Fruit fly (Drosophila melanogaster): ENCODE results near the gene Naa40.
A peak's percentile ranks its signal among the peaks of the same experiment; 100 is the strongest.

Gene Naa40

DNA sequence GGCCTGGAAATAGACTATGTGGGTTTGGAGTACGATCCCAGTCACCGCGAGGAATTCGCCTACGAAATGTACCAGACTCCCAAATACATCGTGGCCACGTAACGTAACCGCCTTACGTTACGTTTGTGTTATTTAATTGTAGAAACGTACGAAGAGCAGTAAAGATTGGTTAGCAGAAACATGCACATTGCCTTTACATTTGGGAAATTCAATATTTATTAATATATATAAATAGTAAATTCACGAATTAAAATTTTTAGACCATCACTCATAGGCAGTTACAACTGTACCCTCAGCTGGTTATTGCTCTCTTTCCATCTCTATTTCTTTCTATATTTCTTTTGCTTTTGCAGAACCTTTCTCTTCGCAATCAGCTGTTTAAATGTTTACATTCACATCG is 13.1 kb upstream of the Naa40 start, which contains the start of gene Gnpnat (continued):
- no peak for TF ChIP-seq Ets97D (GFP tag; optimal IDR thresholded peaks at IDR 0.05)
- TF ChIP-seq H15 (GFP tag; IDR thresholded peaks at IDR 0.05), result no peak
- peak; percentile 38 for TF ChIP-seq fd96Cb (tag; optimal IDR thresholded peaks at IDR 0.05)
- TF ChIP-seq CG2202 (tag; optimal IDR thresholded peaks at IDR 0.05), result peak; percentile 30
- no peak for TF ChIP-seq klu (GFP tag; IDR thresholded peaks at IDR 0.05)
- TF ChIP-seq CG1024 (GFP tag; IDR thresholded peaks at IDR 0.05), result no peak
- TF ChIP-seq CG3838 (GFP tag; optimal IDR thresholded peaks at IDR 0.05), result no peak
- no peak for TF ChIP-seq Hmx (GFP tag; optimal IDR thresholded peaks at IDR 0.05)
- peak; percentile 45 for TF ChIP-seq CoRest (tag; optimal IDR thresholded peaks at IDR 0.05)
- no peak for TF ChIP-seq br (optimal IDR thresholded peaks at IDR 0.05)
- peak; percentile 62 for TF ChIP-seq CG15269 (tag; optimal IDR thresholded peaks at IDR 0.05)
- no peak for TF ChIP-seq CG15011 (GFP tag; optimal IDR thresholded peaks at IDR 0.05)
- peak; percentile 48 for TF ChIP-seq HHEX (GFP tag; optimal IDR thresholded peaks at IDR 0.05)
- no peak for TF ChIP-seq CG4617 (GFP tag; optimal IDR thresholded peaks at IDR 0.05; ENCODE audit: borderline replicate concordance)
- TF ChIP-seq tll (GFP tag; optimal IDR thresholded peaks at IDR 0.05), result no peak
- TF ChIP-seq D19A (tag; optimal IDR thresholded peaks at IDR 0.05), result no peak
- peak; percentile 62 for TF ChIP-seq gcm (GFP tag; optimal IDR thresholded peaks at IDR 0.05)
- no peak for TF ChIP-seq jing (GFP tag; optimal IDR thresholded peaks at IDR 0.05)
- peak; percentile 75 for TF ChIP-seq CG12391 (tag; optimal IDR thresholded peaks at IDR 0.05)
- no peak for TF ChIP-seq cato (GFP tag; optimal IDR thresholded peaks at IDR 0.05; ENCODE audit: borderline replicate concordance)
- TF ChIP-seq lola (GFP tag; optimal IDR thresholded peaks at IDR 0.05), result peak in 1 of 3 experiments; percentile 27
- TF ChIP-seq Dad (GFP tag; optimal IDR thresholded peaks at IDR 0.05), result no peak
- TF ChIP-seq Chrac-16 (GFP tag; optimal IDR thresholded peaks at IDR 0.05), result peak; percentile 5
- TF ChIP-seq H2.0 (GFP tag; IDR thresholded peaks at IDR 0.05), result no peak
- no peak for TF ChIP-seq Neu2 (GFP tag; optimal IDR thresholded peaks at IDR 0.05; ENCODE audit: borderline replicate concordance)
- TF ChIP-seq eyg (GFP tag; optimal IDR thresholded peaks at IDR 0.05), result no peak
- TF ChIP-seq gt (GFP tag; IDR thresholded peaks at IDR 0.05), result no peak
- TF ChIP-seq CG7745 (tag; optimal IDR thresholded peaks at IDR 0.05), result no peak
- no peak for TF ChIP-seq dysf (GFP tag; IDR thresholded peaks at IDR 0.05)
- no peak for TF ChIP-seq CG10431 (GFP tag; optimal IDR thresholded peaks at IDR 0.05)
- peak in 1 of 2 experiments; percentile 57 for TF ChIP-seq Hr51 (GFP tag; optimal IDR thresholded peaks at IDR 0.05)
- peak; percentile 1 for TF ChIP-seq CG33557 (GFP tag; optimal IDR thresholded peaks at IDR 0.05)
- peak; percentile 31 for TF ChIP-seq CG3407 (GFP tag; optimal IDR thresholded peaks at IDR 0.05)
- TF ChIP-seq CG2116 (GFP tag; optimal IDR thresholded peaks at IDR 0.05), result peak; percentile 4
- TF ChIP-seq wek (GFP tag; optimal IDR thresholded peaks at IDR 0.05), result peak; percentile 20
- no peak for TF ChIP-seq CG30020 (tag; optimal IDR thresholded peaks at IDR 0.05)
- TF ChIP-seq tup (GFP tag; optimal IDR thresholded peaks at IDR 0.05), result no peak
- TF ChIP-seq CG17359 (tag; optimal IDR thresholded peaks at IDR 0.05), result peak; percentile 73
- TF ChIP-seq prd (optimal IDR thresholded peaks at IDR 0.05), result no peak
- no peak for TF ChIP-seq prd (GFP tag; IDR thresholded peaks at IDR 0.05)
- no peak for TF ChIP-seq twi (tag; optimal IDR thresholded peaks at IDR 0.05)
- no peak for TF ChIP-seq wdn (GFP tag; IDR thresholded peaks at IDR 0.05)
- no peak for TF ChIP-seq repo (GFP tag; optimal IDR thresholded peaks at IDR 0.05)
- peak; percentile 55 for TF ChIP-seq Six4 (GFP tag; optimal IDR thresholded peaks at IDR 0.05)
- TF ChIP-seq D (optimal IDR thresholded peaks at IDR 0.05), result no peak
- no peak for TF ChIP-seq D (GFP tag; optimal IDR thresholded peaks at IDR 0.05)
- no peak for TF ChIP-seq CG18011 (GFP tag; optimal IDR thresholded peaks at IDR 0.05)
- TF ChIP-seq ci (GFP tag; IDR thresholded peaks at IDR 0.05), result no peak
- TF ChIP-seq croc (GFP tag; conservative IDR thresholded peaks at IDR 0.05), result no peak
- TF ChIP-seq lbe (GFP tag; optimal IDR thresholded peaks at IDR 0.05), result peak; percentile 34
- TF ChIP-seq dan (GFP tag; IDR thresholded peaks at IDR 0.05), result no peak
